Worm (Caenorhabditis elegans): ENCODE data around the gene T23B12.6.
A peak's percentile ranks its signal among the peaks of the same experiment; 100 is the strongest.

The T23B12.6 gene

ce11 chrV:8462074-8462473, 1.9 kb upstream of the T23B12.6 start, which contains the start of the genes dnj-22 and natc-1:
dnj-22 (minus strand) TSS chrV:8462120.
natc-1 (plus strand) TSS chrV:8462359.
- TF ChIP-seq hlh-13 (GFP tag; optimal IDR thresholded peaks at IDR 0.05) (no peak), ceh-18 (tag; optimal IDR thresholded peaks at IDR 0.05) (peak; percentile 18), pax-1 (tag; optimal IDR thresholded peaks at IDR 0.05) (no peak), ceh-31 (tag; optimal IDR thresholded peaks at IDR 0.05) (peak; percentile 70), odd-2 (tag; optimal IDR thresholded peaks at IDR 0.05) (no peak), pat-9 (tag; optimal IDR thresholded peaks at IDR 0.05) (no peak), ceh-24 (tag; optimal IDR thresholded peaks at IDR 0.05) (no peak), lim-6 (tag; optimal IDR thresholded peaks at IDR 0.05) (no peak), nfya-1 (tag; optimal IDR thresholded peaks at IDR 0.05) (peak; percentile 57), unc-42 (tag; optimal IDR thresholded peaks at IDR 0.05) (peak; percentile 95), dve-1 (tag; optimal IDR thresholded peaks at IDR 0.05) (peak; percentile 6), Y22D7AL.16 (tag; optimal IDR thresholded peaks at IDR 0.05) (no peak), fkh-10 (GFP tag; optimal IDR thresholded peaks at IDR 0.05) (no peak), ceh-34 (tag; optimal IDR thresholded peaks at IDR 0.05) (peak; percentile 10), npax-4 (tag; optimal IDR thresholded peaks at IDR 0.05) (no peak), ref-2 (tag; optimal IDR thresholded peaks at IDR 0.05) (no peak), unc-55 (GFP tag; optimal IDR thresholded peaks at IDR 0.05) (peak; percentile 34), dmd-4 (tag; optimal IDR thresholded peaks at IDR 0.05; ENCODE audit: borderline replicate concordance) (no peak), eyg-1 (tag; optimal IDR thresholded peaks at IDR 0.05) (no peak)

ce11 chrV:8460800-8461199, 581 bp upstream of the T23B12.6 start:
- TF ChIP-seq ceh-14 (tag; optimal IDR thresholded peaks at IDR 0.05), result no peak
- no peak for TF ChIP-seq ceh-31 (tag; optimal IDR thresholded peaks at IDR 0.05)
- no peak for TF ChIP-seq madf-2 (tag; optimal IDR thresholded peaks at IDR 0.05)
- no peak for TF ChIP-seq hlh-8 (tag; optimal IDR thresholded peaks at IDR 0.05)
- no peak for TF ChIP-seq elt-4 (tag; optimal IDR thresholded peaks at IDR 0.05)
- no peak for TF ChIP-seq ztf-16 (tag; optimal IDR thresholded peaks at IDR 0.05)
- TF ChIP-seq ceh-2 (tag; optimal IDR thresholded peaks at IDR 0.05), result no peak
- TF ChIP-seq pha-4 (tag; optimal IDR thresholded peaks at IDR 0.05), result no peak
- TF ChIP-seq gmeb-2 (tag; optimal IDR thresholded peaks at IDR 0.05), result no peak
- TF ChIP-seq ceh-6 (GFP tag; optimal IDR thresholded peaks at IDR 0.05), result no peak
- no peak for TF ChIP-seq pha-2 (tag; optimal IDR thresholded peaks at IDR 0.05)
- TF ChIP-seq nhr-232 (tag; optimal IDR thresholded peaks at IDR 0.05), result no peak
- TF ChIP-seq rnt-1 (tag; optimal IDR thresholded peaks at IDR 0.05), result no peak
- no peak for TF ChIP-seq ceh-18 (tag; optimal IDR thresholded peaks at IDR 0.05)
- TF ChIP-seq zip-5 (tag; optimal IDR thresholded peaks at IDR 0.05), result no peak
- no peak for TF ChIP-seq C08G9.2 (tag; optimal IDR thresholded peaks at IDR 0.05)

ce11 chrV:8454995-8455446, 5.2 kb downstream of the T23B12.6 start, which contains the start of gene T23B12.11:
T23B12.11 (plus strand) TSS chrV:8455396.
- no peak for TF ChIP-seq pqm-1 (tag; optimal IDR thresholded peaks at IDR 0.05)
- no peak for TF ChIP-seq che-1 (tag; optimal IDR thresholded peaks at IDR 0.05)
- no peak for TF ChIP-seq nhr-232 (tag; optimal IDR thresholded peaks at IDR 0.05)
- no peak for TF ChIP-seq unc-55 (GFP tag; optimal IDR thresholded peaks at IDR 0.05)
- TF ChIP-seq ets-4 (tag; optimal IDR thresholded peaks at IDR 0.05), result no peak
- TF ChIP-seq ceh-6 (GFP tag; optimal IDR thresholded peaks at IDR 0.05), result no peak
- no peak for TF ChIP-seq K02D7.2 (tag; optimal IDR thresholded peaks at IDR 0.05)
- no peak for TF ChIP-seq rnt-1 (tag; optimal IDR thresholded peaks at IDR 0.05)
- no peak for TF ChIP-seq hlh-30 (tag; optimal IDR thresholded peaks at IDR 0.05; ENCODE audit: insufficient read depth)
- no peak for TF ChIP-seq gmeb-2 (tag; optimal IDR thresholded peaks at IDR 0.05)

- no peak for TF ChIP-seq elt-4 (tag; optimal IDR thresholded peaks at IDR 0.05)
- TF ChIP-seq ceh-22 (tag; optimal IDR thresholded peaks at IDR 0.05), result no peak
- no peak for TF ChIP-seq Y22D7AL.16 (tag; optimal IDR thresholded peaks at IDR 0.05)
- no peak for TF ChIP-seq K09A11.1 (tag; optimal IDR thresholded peaks at IDR 0.05; ENCODE audit: insufficient read depth)
- no peak for TF ChIP-seq lin-11 (tag; optimal IDR thresholded peaks at IDR 0.05)
- no peak for TF ChIP-seq sdc-2 (tag; optimal IDR thresholded peaks at IDR 0.05)
- TF ChIP-seq ceh-9 (tag; optimal IDR thresholded peaks at IDR 0.05), result no peak
Measured at ce11 chrV:8450690-8451089, 9.5 kb downstream of the T23B12.6 start.

Data from whole organism, late embryonic.